Worm (Caenorhabditis elegans) whole organism, late embryonic: Measurements from ENCODE around the gene cyp-14A2.

ENCODE experiments used
- K02D7.2 ChIP-seq: sonication (generic microtip); optimal IDR thresholded peaks from 2 replicates; lab custom pipeline; 2017; ENCODE audit warnings: mild to moderate bottlenecking, missing genetic modification characterization, missing compliant biosample characterization
- K09A11.1 ChIP-seq: sonication (generic microtip); optimal IDR thresholded peaks from 2 replicates; lab custom pipeline; 2017; ENCODE audit warnings: antibody characterized with exemption, mild to moderate bottlenecking, missing genetic modification characterization, missing compliant biosample characterization; ENCODE audit not compliant: insufficient read depth
- T23F11.4 ChIP-seq: fragments of 200-800 bp; sonication (Bioruptor generic); optimal IDR thresholded peaks from 2 replicates; lab custom pipeline; 2018; ENCODE audit warnings: mild to moderate bottlenecking, missing genetic modification characterization, missing compliant biosample characterization
- Y22D7AL.16 ChIP-seq: sonication (generic microtip); optimal IDR thresholded peaks from 2 replicates; lab custom pipeline; 2016; ENCODE audit warnings: missing genetic modification characterization, missing compliant biosample characterization
- ceh-18 ChIP-seq: sonication (generic microtip); optimal IDR thresholded peaks from 2 replicates; lab custom pipeline; 2016; ENCODE audit warnings: missing genetic modification characterization, missing compliant biosample characterization
- ceh-19 ChIP-seq: fragments of 200-800 bp; sonication (Bioruptor generic); optimal IDR thresholded peaks from 2 replicates; lab custom pipeline; 2018; ENCODE audit warnings: mild to moderate bottlenecking, missing genetic modification characterization, missing compliant biosample characterization
- ceh-2 ChIP-seq: sonication (generic microtip); optimal IDR thresholded peaks from 2 replicates; lab custom pipeline; 2016; ENCODE audit warnings: missing genotype, missing genetic modification characterization, missing compliant biosample characterization
- ceh-22 ChIP-seq: sonication (generic microtip); optimal IDR thresholded peaks from 2 replicates; lab custom pipeline; 2017; ENCODE audit warnings: missing biosample characterization, missing genetic modification characterization
- ceh-30 ChIP-seq: fragments of 150-350 bp; optimal IDR thresholded peaks from 2 replicates; lab custom pipeline; 2014; ENCODE audit warnings: missing biosample characterization, missing genetic modification characterization
- ceh-45 ChIP-seq: fragments of 200-800 bp; sonication (Bioruptor generic); IDR thresholded peaks from 2 replicates; pipeline ENCODE4 v1.3.6; 2022; ENCODE audit warnings: missing genetic modification reagents, missing genetic modification characterization, missing compliant biosample characterization
- ceh-48 ChIP-seq: sonication (generic microtip); optimal IDR thresholded peaks from 2 replicates; lab custom pipeline; 2016; ENCODE audit warnings: missing genetic modification characterization, inconsistent platforms, missing compliant biosample characterization
- ceh-9 ChIP-seq: sonication (generic microtip); optimal IDR thresholded peaks from 2 replicates; lab custom pipeline; 2016; ENCODE audit warnings: mild to moderate bottlenecking, missing genetic modification characterization, inconsistent platforms, missing compliant biosample characterization
- che-1 ChIP-seq: sonication (generic microtip); optimal IDR thresholded peaks from 2 replicates; lab custom pipeline; 2016; ENCODE audit warnings: mild to moderate bottlenecking, missing genetic modification characterization, missing compliant biosample characterization
- dmd-4 ChIP-seq: sonication (generic microtip); optimal IDR thresholded peaks from 2 replicates; lab custom pipeline; 2016; ENCODE audit warnings: borderline replicate concordance, missing genetic modification characterization, missing compliant biosample characterization
- dve-1 ChIP-seq: sonication (generic microtip); optimal IDR thresholded peaks from 2 replicates; lab custom pipeline; 2017; ENCODE audit warnings: antibody characterized with exemption, mild to moderate bottlenecking, missing genetic modification characterization, missing compliant biosample characterization
- elt-4 ChIP-seq: sonication (generic microtip); optimal IDR thresholded peaks from 2 replicates; lab custom pipeline; 2016; ENCODE audit warnings: missing genetic modification characterization, missing compliant biosample characterization
- ets-4 ChIP-seq: sonication (generic microtip); optimal IDR thresholded peaks from 2 replicates; lab custom pipeline; 2016; ENCODE audit warnings: missing genetic modification characterization, missing compliant biosample characterization
- eyg-1 ChIP-seq: sonication (generic microtip); optimal IDR thresholded peaks from 2 replicates; lab custom pipeline; 2016; ENCODE audit warnings: missing genotype, missing genetic modification characterization, missing compliant biosample characterization
- fax-1 ChIP-seq: sonication (generic microtip); optimal IDR thresholded peaks from 2 replicates; lab custom pipeline; 2016; ENCODE audit warnings: missing genotype, missing genetic modification characterization, missing compliant biosample characterization
- fkh-10 ChIP-seq: fragments of 150-350 bp; optimal IDR thresholded peaks from 2 replicates; lab custom pipeline; 2014; ENCODE audit warnings: missing biosample characterization, missing genetic modification reagents, missing genetic modification characterization
- fkh-6 ChIP-seq: sonication (generic microtip); optimal IDR thresholded peaks from 2 replicates; lab custom pipeline; 2016; ENCODE audit warnings: missing genetic modification characterization, missing compliant biosample characterization
- hlh-13 ChIP-seq: fragments of 200-800 bp; sonication (Bioruptor generic); optimal IDR thresholded peaks from 2 replicates; lab custom pipeline; 2018; ENCODE audit warnings: mild to moderate bottlenecking, missing genetic modification characterization, missing compliant biosample characterization
- hlh-15 ChIP-seq: sonication (generic microtip); optimal IDR thresholded peaks from 2 replicates; lab custom pipeline; 2016; ENCODE audit warnings: missing genetic modification characterization, missing compliant biosample characterization
- hlh-8 ChIP-seq: sonication (generic microtip); optimal IDR thresholded peaks from 2 replicates; lab custom pipeline; 2016; ENCODE audit warnings: missing genotype, missing genetic modification characterization, missing compliant biosample characterization
- lim-6 ChIP-seq: sonication (generic microtip); optimal IDR thresholded peaks from 2 replicates; lab custom pipeline; 2016; ENCODE audit warnings: missing genetic modification characterization, missing compliant biosample characterization
- lin-11 ChIP-seq: fragments of 200-800 bp; sonication (Bioruptor generic); optimal IDR thresholded peaks from 2 replicates; lab custom pipeline; 2018; ENCODE audit warnings: mild to moderate bottlenecking, missing genetic modification characterization, missing compliant biosample characterization
- madf-2 ChIP-seq: sonication (generic microtip); optimal IDR thresholded peaks from 2 replicates; lab custom pipeline; 2017; ENCODE audit warnings: missing genetic modification characterization, missing compliant biosample characterization
- nhr-11 ChIP-seq: fragments of 150-350 bp; optimal IDR thresholded peaks from 2 replicates; lab custom pipeline; 2014; ENCODE audit warnings: missing biosample characterization, missing genetic modification characterization
- nhr-232 ChIP-seq: sonication (generic microtip); optimal IDR thresholded peaks from 2 replicates; lab custom pipeline; 2016; ENCODE audit warnings: missing genetic modification characterization, missing compliant biosample characterization
- odd-2 ChIP-seq: sonication (generic microtip); optimal IDR thresholded peaks from 2 replicates; lab custom pipeline; 2017; ENCODE audit warnings: antibody characterized with exemption, mild to moderate bottlenecking, missing genetic modification characterization, missing compliant biosample characterization
- pag-3 ChIP-seq: sonication (generic microtip); optimal IDR thresholded peaks from 2 replicates; lab custom pipeline; 2016; ENCODE audit warnings: missing compliant biosample characterization, missing genetic modification characterization, borderline replicate concordance
- pax-1 ChIP-seq: fragments of 150-350 bp; optimal IDR thresholded peaks from 2 replicates; lab custom pipeline; 2014; ENCODE audit warnings: missing biosample characterization, missing genetic modification characterization
- pha-4 ChIP-seq: fragments of 150-350 bp; optimal IDR thresholded peaks from 2 replicates; lab custom pipeline; 2018; ENCODE audit warnings: missing biosample characterization, missing genetic modification reagents, missing genetic modification characterization
- pqm-1 ChIP-seq: sonication (generic microtip); optimal IDR thresholded peaks from 2 replicates; lab custom pipeline; 2016; ENCODE audit warnings: missing genetic modification characterization, missing compliant biosample characterization
- rnt-1 ChIP-seq: sonication (generic microtip); optimal IDR thresholded peaks from 2 replicates; lab custom pipeline; 2016; ENCODE audit warnings: missing genetic modification characterization, missing compliant biosample characterization
- sdc-2 ChIP-seq: sonication (generic microtip); optimal IDR thresholded peaks from 2 replicates; lab custom pipeline; 2016; ENCODE audit warnings: missing genotype, missing genetic modification characterization, missing compliant biosample characterization
- sox-2 ChIP-seq: fragments of 200-800 bp; sonication (Bioruptor generic); IDR thresholded peaks from 2 replicates; pipeline ENCODE4 v1.3.6; 2022; ENCODE audit warnings: missing genetic modification reagents, missing genetic modification characterization, missing compliant biosample characterization
- tbx-2 ChIP-seq: sonication (generic microtip); optimal IDR thresholded peaks from 2 replicates; lab custom pipeline; 2016; ENCODE audit warnings: missing genetic modification characterization, missing compliant biosample characterization
- ttx-3 ChIP-seq: sonication (generic microtip); optimal IDR thresholded peaks from 2 replicates; lab custom pipeline; 2016; ENCODE audit warnings: missing genetic modification reagents, missing genetic modification characterization, missing compliant biosample characterization
- unc-3 ChIP-seq, 2 experiments: fragments of 200-800 bp in 1 of 2; sonication (Bioruptor generic) in 1 of 2; sonication (generic microtip) in 1 of 2; conservative IDR thresholded peaks in 1 of 2; optimal IDR thresholded peaks in 1 of 2; 2 replicates each; pipeline versions ENCODE4 v1.3.6 to Lab custom; 2016 to 2022; ENCODE audit warnings: missing compliant biosample characterization in 2 of 2, missing genetic modification characterization in 2 of 2, missing genetic modification reagents in 1 of 2
- unc-42 ChIP-seq: sonication (generic microtip); optimal IDR thresholded peaks from 2 replicates; lab custom pipeline; 2016; ENCODE audit warnings: missing genotype, missing genetic modification characterization, missing compliant biosample characterization
- unc-55 ChIP-seq: sonication (generic microtip); optimal IDR thresholded peaks from 2 replicates; lab custom pipeline; 2017; ENCODE audit warnings: missing biosample characterization, missing genetic modification reagents, missing genetic modification characterization
- unc-86 ChIP-seq: sonication (generic microtip); optimal IDR thresholded peaks from 2 replicates; lab custom pipeline; 2016; ENCODE audit warnings: missing genetic modification characterization, missing compliant biosample characterization
- zip-5 ChIP-seq: sonication (generic microtip); optimal IDR thresholded peaks from 2 replicates; lab custom pipeline; 2016; ENCODE audit warnings: missing genetic modification characterization, missing compliant biosample characterization
- ztf-16 ChIP-seq: sonication (generic microtip); optimal IDR thresholded peaks from 2 replicates; lab custom pipeline; 2017; ENCODE audit warnings: missing genetic modification characterization, missing compliant biosample characterization

The cyp-14A2 gene

DNA sequence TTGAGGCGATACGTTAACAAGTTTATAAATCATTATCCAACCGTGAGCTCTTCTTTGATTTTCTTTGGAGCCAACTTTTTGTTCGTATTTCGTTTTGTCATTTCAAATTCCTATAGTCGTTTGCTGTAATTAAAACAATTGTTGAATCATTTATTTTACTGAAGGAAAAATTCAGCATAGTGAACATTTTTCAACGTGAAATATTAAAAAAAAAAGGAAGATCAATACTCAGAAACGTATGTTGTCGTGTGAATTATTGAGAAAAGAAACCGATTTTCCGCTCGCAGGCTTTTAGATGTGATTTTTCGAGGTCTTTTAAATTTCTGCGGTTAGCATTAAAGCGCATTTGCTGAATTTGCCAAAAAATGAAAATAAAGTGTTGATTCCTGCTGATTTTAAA is 9.4 kb upstream of the cyp-14A2 start, which contains the start of gene phf-33:
phf-33 (minus strand) TSS at position 101 of the 400 bp plus-strand sequence.
- TF ChIP-seq sdc-2 (tag; lab: Kevin White, UChicago) = no peak

DNA sequence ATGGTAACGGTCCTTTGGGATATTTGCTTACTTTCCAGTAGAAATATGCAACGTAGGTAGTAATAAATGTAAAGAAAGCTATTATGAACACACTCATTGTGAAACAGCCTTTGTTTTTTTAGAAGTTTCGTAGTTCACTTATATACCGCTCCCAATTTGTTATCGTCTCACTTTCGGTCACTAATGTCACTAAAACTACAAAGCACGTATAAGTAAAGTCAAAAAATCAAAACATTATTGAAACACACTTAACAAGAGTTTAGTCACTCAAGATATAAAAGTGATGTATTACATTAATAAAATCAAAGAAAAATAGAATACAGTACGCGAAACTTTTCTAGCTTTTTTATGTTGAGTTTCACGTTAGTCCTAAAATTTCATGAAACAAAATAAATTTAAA is 4.6 kb upstream of the cyp-14A2 start, which contains the start of gene cyp-14A3:
cyp-14A3 (minus strand) TSS at position 101 of the 400 bp plus-strand sequence.
- TF ChIP-seq pax-1 (tag; lab: Kevin White, UChicago) (no peak), hlh-15 (tag; lab: Kevin White, UChicago) (no peak), K09A11.1 (tag; lab: Kevin White, UChicago) (no peak), nhr-11 (tag; lab: Kevin White, UChicago) (no peak), nhr-232 (no peak), hlh-8 (tag; lab: Kevin White, UChicago) (no peak), ceh-30 (tag; lab: Kevin White, UChicago) (no peak), dve-1 (tag; lab: Kevin White, UChicago) (no peak), lin-11 (tag; lab: Kevin White, UChicago) (no peak), unc-3 (GFP tag; conservative IDR thresholded peaks at IDR 0.05; lab: Robert Waterston, UW) (no peak), unc-3 (tag; optimal IDR thresholded peaks at IDR 0.05; lab: Kevin White, UChicago) (no peak), unc-42 (tag; lab: Kevin White, UChicago) (no peak), odd-2 (tag; lab: Kevin White, UChicago) (no peak), madf-2 (tag; lab: Kevin White, UChicago) (no peak), fax-1 (no peak), pha-4 (no peak), tbx-2 (no peak)

- TF ChIP-seq hlh-15 (tag; lab: Kevin White, UChicago) (no peak), rnt-1 (tag; lab: Kevin White, UChicago) (no peak), ttx-3 (tag; lab: Kevin White, UChicago) (no peak), K02D7.2 (no peak), ets-4 (tag; lab: Kevin White, UChicago) (no peak)
Observed at ce11 chrX:13267230-13267629, 2.3 kb downstream of the cyp-14A2 start, which contains the start of gene cyp-14A1. TSS of gene cyp-14A1 (minus strand) at chrX:13267355.

- TF ChIP-seq ceh-9 (tag; lab: Kevin White, UChicago) (peak; percentile 25), tbx-2 (peak; percentile 41), che-1 (peak; percentile 74), hlh-13 (GFP tag; lab: Kevin White, UChicago) (peak; percentile 62), elt-4 (tag; lab: Kevin White, UChicago) (no peak), sdc-2 (tag; lab: Kevin White, UChicago) (peak; percentile 81), ceh-19 (GFP tag; lab: Kevin White, UChicago) (peak; percentile 86), Y22D7AL.16 (tag; lab: Kevin White, UChicago) (peak; percentile 76), unc-86 (tag; lab: Kevin White, UChicago) (peak; percentile 78), ceh-22 (tag; lab: Kevin White, UChicago) (no peak), ceh-18 (tag; lab: Kevin White, UChicago) (peak; percentile 53), dmd-4 (tag; lab: Kevin White, UChicago) (peak; percentile 79), eyg-1 (peak; percentile 64), ceh-48 (tag; lab: Kevin White, UChicago) (peak; percentile 57), pag-3 (tag; lab: Kevin White, UChicago) (no peak), madf-2 (tag; lab: Kevin White, UChicago) (peak; percentile 70), pha-4 (no peak), zip-5 (peak; percentile 43), odd-2 (tag; lab: Kevin White, UChicago) (no peak), ztf-16 (tag; lab: Kevin White, UChicago) (peak; percentile 76), sox-2 (GFP tag; lab: Robert Waterston, UW) (peak; percentile 68), ceh-45 (GFP tag; lab: Robert Waterston, UW) (peak; percentile 76), K02D7.2 (peak; percentile 64), ttx-3 (tag; lab: Kevin White, UChicago) (peak; percentile 73), lim-6 (no peak), lin-11 (tag; lab: Kevin White, UChicago) (peak; percentile 62), ceh-2 (peak; percentile 58), ceh-30 (tag; lab: Kevin White, UChicago) (no peak), T23F11.4 (peak; percentile 62), fkh-6 (tag; lab: Kevin White, UChicago) (peak; percentile 64), unc-55 (GFP tag; lab: Kevin White, UChicago) (no peak), fkh-10 (GFP tag; lab: Kevin White, UChicago) (no peak), pqm-1 (peak; percentile 47), rnt-1 (tag; lab: Kevin White, UChicago) (peak; percentile 10)
Observed at ce11 chrX:13264550-13264949, 4.9 kb downstream of the cyp-14A2 start.
